Fruit fly (Drosophila melanogaster) whole organism, prepupa: ENCODE measurements around the gene UQCR-C1.

ENCODE experiments used
- CG10669 ChIP-seq: fragments of 200-800 bp; sonication (Bioruptor generic); optimal IDR thresholded peaks from 3 replicates; lab custom pipeline; 2018; ENCODE audit warnings: missing biosample characterization, mild to moderate bottlenecking, missing genetic modification characterization, moderate library complexity
- CG6792 ChIP-seq: fragments of 200-800 bp; sonication (Bioruptor generic); optimal IDR thresholded peaks from 3 replicates; lab custom pipeline; 2016; ENCODE audit warnings: missing biosample characterization, missing genetic modification characterization
- CG6808 ChIP-seq: fragments of 200-800 bp; sonication (Bioruptor generic); optimal IDR thresholded peaks from 3 replicates; lab custom pipeline; 2017; ENCODE audit warnings: missing biosample characterization, missing genetic modification characterization, mild to moderate bottlenecking, moderate library complexity, missing genetic modification reagents
- CG8119 ChIP-seq: fragments of 200-800 bp; sonication (Bioruptor generic); IDR thresholded peaks from 3 replicates; pipeline ENCODE4 v1.3.6; 2022; ENCODE audit warnings: missing biosample characterization, missing genetic modification characterization
- CG8319 ChIP-seq: fragments of 200-800 bp; sonication (Bioruptor generic); optimal IDR thresholded peaks from 3 replicates; lab custom pipeline; 2016; ENCODE audit warnings: missing biosample characterization, missing genetic modification characterization
- Smox ChIP-seq: fragments of 200-800 bp; sonication (Bioruptor generic); optimal IDR thresholded peaks from 3 replicates; lab custom pipeline; 2016; ENCODE audit warnings: missing biosample characterization, missing genetic modification characterization
- cyc ChIP-seq: fragments of 200-800 bp; sonication (Bioruptor generic); optimal IDR thresholded peaks from 3 replicates; lab custom pipeline; 2016; ENCODE audit warnings: missing biosample characterization, missing genetic modification characterization
- eg ChIP-seq: fragments of 200-800 bp; sonication (Bioruptor generic); IDR thresholded peaks from 3 replicates; pipeline ENCODE4 v1.3.6; 2022; ENCODE audit warnings: missing biosample characterization, missing genetic modification characterization
- salr ChIP-seq, 2 experiments: fragments of 200-800 bp; sonication (Bioruptor generic); optimal IDR thresholded peaks; 3 replicates each; lab custom pipeline; 2016 to 2018; ENCODE audit warnings: missing biosample characterization in 2 of 2, missing genetic modification characterization in 2 of 2, mild to moderate bottlenecking in 1 of 2

dm6 chr3R:14875965-14876331, 14.1 kb upstream of the UQCR-C1 start:
- TF ChIP-seq cyc: no peak
- TF ChIP-seq Smox (GFP tag; lab: Kevin White, UChicago): no peak
- TF ChIP-seq CG8319 (GFP tag; lab: Kevin White, UChicago): no peak
- no peak for TF ChIP-seq salr (GFP tag; optimal IDR thresholded peaks at IDR 0.05; lab: Kevin White, UChicago)
- no peak for TF ChIP-seq CG6808 (GFP tag; lab: Kevin White, UChicago)
- no peak for TF ChIP-seq eg (GFP tag; lab: Robert Waterston, UW)
- TF ChIP-seq CG8119: no peak
- TF ChIP-seq CG6792 (GFP tag; lab: Kevin White, UChicago): no peak
- TF ChIP-seq CG10669 (GFP tag; lab: Kevin White, UChicago): no peak
